Worm (Caenorhabditis elegans): ENCODE measurements around the gene T06E6.15.

DNA sequence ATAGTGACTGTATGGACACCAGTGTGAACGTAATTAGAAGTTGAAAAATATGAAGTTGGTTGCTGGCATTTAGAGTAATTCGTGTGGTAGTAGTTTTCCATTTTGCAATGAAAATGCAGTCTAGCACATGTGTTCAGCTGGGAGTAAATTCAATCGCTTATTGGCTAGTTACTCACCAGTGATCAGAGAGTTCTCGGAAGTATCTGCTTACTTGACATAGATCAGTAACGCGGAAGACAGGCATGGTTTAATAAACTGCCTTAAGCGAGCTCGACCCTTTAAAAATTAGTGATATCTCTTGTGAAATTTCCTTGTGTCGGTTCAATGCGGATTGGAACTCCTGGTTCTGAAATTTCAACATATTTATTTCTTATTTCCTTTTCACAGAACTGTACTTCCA, 23.4 kb downstream of the T06E6.15 start, which contains the start of gene srh-52:
- no peak for TF ChIP-seq nhr-25 (tag; optimal IDR thresholded peaks at IDR 0.05)
- no peak for TF ChIP-seq mdl-1 (tag; optimal IDR thresholded peaks at IDR 0.05)
- no peak for TF ChIP-seq ZK546.5 (tag; optimal IDR thresholded peaks at IDR 0.05)
- TF ChIP-seq elt-1 (tag; optimal IDR thresholded peaks at IDR 0.05) = no peak
- TF ChIP-seq lin-39 (tag; optimal IDR thresholded peaks at IDR 0.05) = no peak
- no peak for TF ChIP-seq mml-1 (tag; optimal IDR thresholded peaks at IDR 0.05)
- no peak for TF ChIP-seq ztf-11 (tag; optimal IDR thresholded peaks at IDR 0.05)
- no peak for TF ChIP-seq nhr-77 (tag; optimal IDR thresholded peaks at IDR 0.05)
- no peak for TF ChIP-seq tbx-2 (tag; optimal IDR thresholded peaks at IDR 0.05)
